Worm (Caenorhabditis elegans): ENCODE measurements around the gene C36C9.4.

ce11 chrX:1706538-1706937 is 9.8 kb upstream of the C36C9.4 start, which contains the start of gene F07G6.5:
- TF ChIP-seq pes-1 (GFP tag; IDR thresholded peaks at IDR 0.05) (no peak), hmg-4 (GFP tag; optimal IDR thresholded peaks at IDR 0.05) (no peak)
